Fruit fly (Drosophila melanogaster) whole organism, embryonic: ENCODE data around the gene beta4GalT7.

Experiments
- Abd-B ChIP-seq: fragments of 200-800 bp; sonication (Bioruptor generic); optimal IDR thresholded peaks from 2 replicates; lab custom pipeline; 2018; ENCODE audit warnings: missing biosample characterization, mild to moderate bottlenecking, missing genetic modification characterization, moderate library complexity
- CG10321 ChIP-seq: fragments of 200-800 bp; sonication (Bioruptor generic); IDR thresholded peaks from 2 replicates; pipeline ENCODE4 v1.3.6; 2022; ENCODE audit warnings: missing biosample characterization, missing genetic modification characterization
- CG10431 ChIP-seq: fragments of 200-800 bp; sonication (Bioruptor generic); optimal IDR thresholded peaks from 3 replicates; lab custom pipeline; 2018; ENCODE audit warnings: missing biosample characterization, mild to moderate bottlenecking, missing genetic modification characterization
- CG12104 ChIP-seq: fragments of 200-800 bp; sonication (Bioruptor generic); optimal IDR thresholded peaks from 3 replicates; lab custom pipeline; 2016; ENCODE audit warnings: missing biosample characterization, missing genetic modification characterization
- CG12155 ChIP-seq: fragments of 200-800 bp; sonication (Bioruptor generic); optimal IDR thresholded peaks from 3 replicates; lab custom pipeline; 2016; ENCODE audit warnings: missing biosample characterization, missing genetic modification characterization
- CG16779 ChIP-seq: fragments of 200-800 bp; sonication (Bioruptor generic); IDR thresholded peaks from 2 replicates; pipeline ENCODE4 v1.3.6; 2022; ENCODE audit warnings: missing biosample characterization, missing genetic modification characterization
- CG16813 ChIP-seq: fragments of 200-800 bp; sonication (Bioruptor generic); IDR thresholded peaks from 3 replicates; pipeline ENCODE4 v1.3.6; 2022; ENCODE audit warnings: missing biosample characterization, missing genetic modification characterization; ENCODE audit not compliant: partially characterized antibody
- CG17359 ChIP-seq: fragments of 200-800 bp; sonication (Bioruptor generic); optimal IDR thresholded peaks from 3 replicates; lab custom pipeline; 2018; ENCODE audit warnings: missing biosample characterization, mild to moderate bottlenecking, missing genetic modification characterization, moderate library complexity
- CG17568 ChIP-seq: fragments of 200-800 bp; sonication (Bioruptor generic); optimal IDR thresholded peaks from 2 replicates; lab custom pipeline; 2018; ENCODE audit warnings: missing biosample characterization, mild to moderate bottlenecking, missing genetic modification characterization, moderate library complexity
- CG18619 ChIP-seq: fragments of 200-800 bp; sonication (Bioruptor generic); optimal IDR thresholded peaks from 3 replicates; lab custom pipeline; 2017; ENCODE audit warnings: missing biosample characterization, mild to moderate bottlenecking, missing genetic modification characterization
- CG2712 ChIP-seq: fragments of 200-800 bp; optimal IDR thresholded peaks from 3 replicates; lab custom pipeline; 2019; ENCODE audit warnings: missing biosample characterization, mild to moderate bottlenecking, missing genetic modification characterization, moderate library complexity
- CG31441 ChIP-seq: fragments of 200-800 bp; sonication (Bioruptor generic); IDR thresholded peaks from 2 replicates; pipeline ENCODE4 v1.3.6; 2022; ENCODE audit warnings: missing biosample characterization, missing genetic modification characterization
- CG34224 ChIP-seq: fragments of 200-800 bp; sonication (Bioruptor generic); IDR thresholded peaks from 3 replicates; pipeline ENCODE4 v1.3.6; 2022; ENCODE audit warnings: missing biosample characterization, missing genetic modification characterization; ENCODE audit not compliant: partially characterized antibody
- CG7271 ChIP-seq: fragments of 200-800 bp; sonication (Bioruptor generic); optimal IDR thresholded peaks from 2 replicates; lab custom pipeline; 2018; ENCODE audit warnings: missing biosample characterization, mild to moderate bottlenecking, missing genetic modification characterization, moderate library complexity
- CG7556 ChIP-seq: fragments of 200-800 bp; sonication (Bioruptor generic); optimal IDR thresholded peaks from 2 replicates; lab custom pipeline; 2017; ENCODE audit warnings: missing biosample characterization, mild to moderate bottlenecking, missing genetic modification characterization
- CTCF ChIP-seq: fragments of 200-800 bp; sonication (Bioruptor generic); optimal IDR thresholded peaks from 2 replicates; lab custom pipeline; 2017; ENCODE audit warnings: missing biosample characterization, mild to moderate bottlenecking, missing genetic modification characterization, moderate library complexity
- Camta ChIP-seq: fragments of 200-800 bp; sonication (Bioruptor generic); optimal IDR thresholded peaks from 2 replicates; lab custom pipeline; 2016; ENCODE audit warnings: missing biosample characterization, missing genetic modification characterization
- CrebB ChIP-seq: fragments of 200-800 bp; sonication (Bioruptor generic); optimal IDR thresholded peaks from 3 replicates; lab custom pipeline; 2018; ENCODE audit warnings: missing biosample characterization, mild to moderate bottlenecking, missing genetic modification characterization
- Dip2 ChIP-seq: fragments of 200-800 bp; sonication (Bioruptor generic); IDR thresholded peaks from 2 replicates; pipeline ENCODE4 v1.3.6; 2022; ENCODE audit warnings: missing biosample characterization, missing genetic modification characterization
- Ets65A ChIP-seq: fragments of 200-800 bp; sonication (Bioruptor generic); peaks from one replicate; lab custom pipeline; 2016; ENCODE audit warnings: missing biosample characterization, missing genetic modification characterization
- GATAe ChIP-seq: fragments of 200-800 bp; sonication (Bioruptor generic); conservative IDR thresholded peaks from 2 replicates; pipeline ENCODE4 v1.3.6; 2022; ENCODE audit warnings: missing biosample characterization, missing genetic modification characterization
- Hey ChIP-seq: fragments of 200-800 bp; sonication (Bioruptor generic); optimal IDR thresholded peaks from 3 replicates; lab custom pipeline; 2018; ENCODE audit warnings: missing biosample characterization, mild to moderate bottlenecking, missing genetic modification characterization
- Hmr ChIP-seq: fragments of 200-800 bp; sonication (Bioruptor generic); optimal IDR thresholded peaks from 3 replicates; lab custom pipeline; 2017; ENCODE audit warnings: mild to moderate bottlenecking, missing biosample characterization, missing genetic modification reagents, missing genetic modification characterization
- Hr3 ChIP-seq: fragments of 200-800 bp; sonication (Bioruptor generic); optimal IDR thresholded peaks from 3 replicates; lab custom pipeline; 2016; ENCODE audit warnings: missing biosample characterization, missing genetic modification characterization
- Hr78 ChIP-seq, 2 experiments: fragments of 200-800 bp in 1 of 2; fragments of >200 bp in 1 of 2; sonication (Bioruptor generic) in 1 of 2; optimal IDR thresholded peaks; 2 replicates each; lab custom pipeline; 2017 to 2019; ENCODE audit warnings: missing biosample characterization in 2 of 2, missing genetic modification characterization in 2 of 2, mild to moderate bottlenecking in 1 of 2, moderate library complexity in 1 of 2
- Jarid2 ChIP-seq: fragments of 200-800 bp; sonication (Bioruptor generic); optimal IDR thresholded peaks from 3 replicates; lab custom pipeline; 2017; ENCODE audit warnings: mild to moderate bottlenecking, missing biosample characterization, missing genetic modification reagents, missing genetic modification characterization
- NC2α ChIP-seq: fragments of 200-800 bp; sonication (Bioruptor generic); optimal IDR thresholded peaks from 2 replicates; lab custom pipeline; 2016; ENCODE audit warnings: missing biosample characterization, missing genetic modification characterization
- Optix ChIP-seq: fragments of 200-800 bp; sonication (Bioruptor generic); IDR thresholded peaks from 3 replicates; pipeline ENCODE4 v1.3.6; 2022; ENCODE audit warnings: missing biosample characterization, missing genetic modification characterization
- Ravus ChIP-seq: fragments of 200-800 bp; sonication (Bioruptor generic); IDR thresholded peaks from 2 replicates; pipeline ENCODE4 v1.3.6; 2022; ENCODE audit warnings: missing biosample characterization, missing genetic modification characterization
- Xbp1 ChIP-seq: fragments of 200-800 bp; sonication (Bioruptor generic); optimal IDR thresholded peaks from 3 replicates; lab custom pipeline; 2016; ENCODE audit warnings: missing biosample characterization, mild to moderate bottlenecking, missing genetic modification characterization
- ab ChIP-seq: fragments of 200-800 bp; sonication (Bioruptor generic); optimal IDR thresholded peaks from 2 replicates; lab custom pipeline; 2016; ENCODE audit warnings: missing biosample characterization, missing genetic modification characterization
- az2 ChIP-seq: fragments of 200-800 bp; sonication (Bioruptor generic); optimal IDR thresholded peaks from 3 replicates; lab custom pipeline; 2016; ENCODE audit warnings: missing biosample characterization, missing genetic modification characterization
- bab2 ChIP-seq: fragments of 200-800 bp; sonication (Bioruptor generic); optimal IDR thresholded peaks from 2 replicates; lab custom pipeline; 2016; ENCODE audit warnings: missing biosample characterization, missing genetic modification characterization
- bigmax ChIP-seq: fragments of 200-800 bp; sonication (Bioruptor generic); optimal IDR thresholded peaks from 2 replicates; lab custom pipeline; 2018; ENCODE audit warnings: missing biosample characterization, mild to moderate bottlenecking, missing genetic modification characterization
- dati ChIP-seq: fragments of 200-800 bp; sonication (Bioruptor generic); IDR thresholded peaks from 2 replicates; pipeline ENCODE4 v1.3.6; 2022; ENCODE audit warnings: missing biosample characterization, missing genetic modification characterization
- esg ChIP-seq: fragments of 200-800 bp; sonication (Bioruptor generic); conservative IDR thresholded peaks from 2 replicates; pipeline ENCODE4 v1.3.6; 2022; ENCODE audit warnings: missing biosample characterization, missing genetic modification characterization
- eve ChIP-seq, 2 experiments: fragments of >200 bp; optimal IDR thresholded peaks; 2 replicates each; lab custom pipeline; 2017; ENCODE audit warnings: missing biosample characterization in 2 of 2, missing genetic modification characterization in 2 of 2
- fd96Cb ChIP-seq: fragments of 200-800 bp; sonication (Bioruptor generic); optimal IDR thresholded peaks from 2 replicates; lab custom pipeline; 2018; ENCODE audit warnings: missing biosample characterization, mild to moderate bottlenecking, missing genetic modification characterization, moderate library complexity
- fru ChIP-seq: fragments of >200 bp; optimal IDR thresholded peaks from 2 replicates; lab custom pipeline; 2017
- kay ChIP-seq: fragments of 200-800 bp; sonication (Bioruptor generic); optimal IDR thresholded peaks from 2 replicates; lab custom pipeline; 2016; ENCODE audit warnings: missing biosample characterization, missing genetic modification characterization
- luna ChIP-seq: fragments of 200-800 bp; sonication (Bioruptor generic); optimal IDR thresholded peaks from 2 replicates; lab custom pipeline; 2016; ENCODE audit warnings: missing biosample characterization, missing genetic modification characterization
- onecut ChIP-seq: fragments of 200-800 bp; sonication (Bioruptor generic); IDR thresholded peaks from 2 replicates; pipeline ENCODE4 v1.3.6; 2022; ENCODE audit warnings: missing biosample characterization, missing genetic modification characterization
- otp ChIP-seq: fragments of 200-800 bp; sonication (Bioruptor generic); IDR thresholded peaks from 3 replicates; pipeline ENCODE4, ENCODE4 v1.3.6; 2022; ENCODE audit warnings: missing biosample characterization, missing genetic modification characterization
- slbo ChIP-seq: fragments of 200-800 bp; sonication (Bioruptor generic); IDR thresholded peaks from 2 replicates; pipeline ENCODE4 v1.3.6; 2022; ENCODE audit warnings: missing biosample characterization, missing genetic modification characterization
- sug ChIP-seq: fragments of 200-800 bp; optimal IDR thresholded peaks from 2 replicates; lab custom pipeline; 2019; ENCODE audit warnings: missing biosample characterization, mild to moderate bottlenecking, missing genetic modification characterization, moderate library complexity
- tgo ChIP-seq: fragments of 200-800 bp; sonication (Bioruptor generic); IDR thresholded peaks from 3 replicates; pipeline ENCODE4 v1.3.6; 2022; ENCODE audit warnings: missing biosample characterization, missing genetic modification characterization
- toy ChIP-seq: fragments of 200-800 bp; sonication (Bioruptor generic); IDR thresholded peaks from 2 replicates; pipeline ENCODE4 v1.3.6; 2022; ENCODE audit warnings: missing biosample characterization, missing genetic modification characterization
- unpg ChIP-seq: fragments of 200-800 bp; sonication (Bioruptor generic); optimal IDR thresholded peaks from 3 replicates; lab custom pipeline; 2018; ENCODE audit warnings: missing biosample characterization, mild to moderate bottlenecking, missing genetic modification characterization, moderate library complexity

The beta4GalT7 gene

DNA sequence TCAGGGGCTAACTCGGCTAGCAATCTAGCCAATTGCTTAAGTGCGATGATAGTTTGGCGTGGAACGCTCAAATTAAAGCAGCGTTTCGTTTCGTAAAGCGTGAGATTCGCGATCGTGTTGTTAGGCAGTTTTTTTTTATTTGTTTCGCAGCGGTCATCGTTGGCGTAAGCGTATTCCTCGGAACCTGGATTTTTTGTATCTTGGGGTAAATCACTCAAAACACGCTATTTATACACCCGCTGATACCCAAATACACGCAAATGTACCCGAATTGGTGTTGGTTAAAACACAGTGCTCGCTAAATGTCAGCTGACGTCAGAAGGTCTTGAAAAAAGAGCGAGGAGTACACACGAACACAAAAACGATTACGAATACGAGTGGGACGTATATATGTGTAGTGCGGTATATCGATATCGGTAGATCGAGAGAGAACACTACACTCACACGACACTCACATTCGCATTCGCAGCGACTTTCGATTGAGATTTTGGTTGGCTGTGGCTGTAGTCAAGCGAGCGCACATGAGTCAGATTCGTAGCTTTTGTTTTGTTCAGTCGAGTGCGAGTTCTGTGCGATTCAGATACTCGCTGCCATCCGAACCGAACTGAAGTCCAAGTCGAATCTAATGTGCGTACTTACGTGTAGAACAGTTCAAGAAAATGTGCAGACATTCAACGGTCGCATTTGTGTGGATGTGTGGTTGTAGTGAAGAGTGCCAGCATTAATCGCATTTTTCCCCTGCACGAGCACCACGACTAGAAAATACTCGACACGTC lies 26.9 kb downstream of the beta4GalT7 start (continued):
- peak; percentile 13 for TF ChIP-seq CG17359 (tag; lab: Kevin White, UChicago)
- TF ChIP-seq CG7271: peak; percentile 55
- TF ChIP-seq CG10321 (GFP tag; lab: Robert Waterston, UW): no peak
- no peak for TF ChIP-seq CG7556

DNA sequence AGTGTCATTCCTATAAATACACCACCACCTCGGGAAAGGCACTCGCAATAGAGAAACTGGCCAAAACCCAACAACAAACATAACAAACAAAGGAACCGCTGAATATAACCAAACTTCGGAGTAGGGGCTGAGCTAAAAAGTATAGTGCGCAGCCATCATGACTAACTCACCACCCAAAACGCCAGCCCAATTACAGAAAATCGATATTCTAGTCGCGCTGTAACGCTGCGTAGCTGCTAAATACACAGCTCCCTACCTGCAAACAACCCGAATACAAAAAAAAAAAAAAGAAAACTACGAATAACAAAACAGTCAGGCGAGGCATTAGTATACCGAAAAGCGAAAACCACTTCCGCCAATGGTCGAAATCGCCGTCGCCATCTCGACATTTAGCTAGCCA lies 27.6 kb downstream of the beta4GalT7 start:
- peak; percentile 55 for TF ChIP-seq Ets65A (GFP tag; lab: Kevin White, UChicago)
- no peak for TF ChIP-seq CG2712 (tag; lab: Kevin White, UChicago)
- no peak for TF ChIP-seq esg (GFP tag; lab: Robert Waterston, UW)
- TF ChIP-seq Hr3: no peak
- peak; percentile 96 for TF ChIP-seq onecut (GFP tag; lab: Robert Waterston, UW)
- TF ChIP-seq CG18619 (GFP tag; lab: Kevin White, UChicago): no peak
- no peak for TF ChIP-seq CG17568 (GFP tag; lab: Kevin White, UChicago)
- peak; percentile 10 for TF ChIP-seq CG10431 (GFP tag; lab: Kevin White, UChicago)
- TF ChIP-seq bigmax: peak; percentile 39
- TF ChIP-seq eve (GFP tag; optimal IDR thresholded peaks at IDR 0.05; lab: Kevin White, UChicago): peak in 1 of 2 experiments; percentile 87
- TF ChIP-seq ab (GFP tag; lab: Kevin White, UChicago): peak; percentile 4
- TF ChIP-seq CG31441 (GFP tag; lab: Robert Waterston, UW): no peak
- no peak for TF ChIP-seq CTCF
- no peak for TF ChIP-seq CG16779 (GFP tag; lab: Robert Waterston, UW)
- TF ChIP-seq Dip2 (GFP tag; lab: Robert Waterston, UW): no peak
- TF ChIP-seq CG12104 (GFP tag; lab: Kevin White, UChicago): no peak

- no peak for TF ChIP-seq dati (GFP tag; lab: Robert Waterston, UW)
- no peak for TF ChIP-seq CG16813 (GFP tag; lab: Robert Waterston, UW)
- peak; percentile 51; the same call in 1 of the 2 replicates for TF ChIP-seq slbo (GFP tag; lab: Robert Waterston, UW)
- TF ChIP-seq otp: no peak
- no peak for TF ChIP-seq Optix
- TF ChIP-seq fd96Cb: no peak
- TF ChIP-seq NC2α (GFP tag; lab: Kevin White, UChicago): no peak
- no peak for TF ChIP-seq CG12155 (GFP tag; lab: Kevin White, UChicago)
- no peak for TF ChIP-seq Hr78 (GFP tag; optimal IDR thresholded peaks at IDR 0.05; lab: Kevin White, UChicago)
- no peak for TF ChIP-seq Jarid2 (GFP tag; lab: Kevin White, UChicago)
- no peak for TF ChIP-seq Xbp1 (GFP tag; lab: Kevin White, UChicago)
- no peak for TF ChIP-seq tgo (GFP tag; lab: Robert Waterston, UW)
- no peak for TF ChIP-seq az2 (GFP tag; lab: Kevin White, UChicago)
- peak; percentile 43 for TF ChIP-seq Hmr (GFP tag; lab: Kevin White, UChicago)
- TF ChIP-seq Ravus: no peak
- TF ChIP-seq CrebB (tag; lab: Kevin White, UChicago): no peak
- TF ChIP-seq luna (GFP tag; lab: Kevin White, UChicago): no peak
- no peak for TF ChIP-seq CG34224 (GFP tag; lab: Robert Waterston, UW)
- peak; percentile 50 for TF ChIP-seq Hey (tag; lab: Kevin White, UChicago)
- TF ChIP-seq Camta: no peak
- no peak for TF ChIP-seq fru (lab: Kevin White, UChicago)
- TF ChIP-seq Abd-B: no peak
- no peak for TF ChIP-seq GATAe (GFP tag; lab: Robert Waterston, UW)
- TF ChIP-seq CG12104 (GFP tag; lab: Kevin White, UChicago): no peak
- TF ChIP-seq bab2: no peak
- TF ChIP-seq sug: peak; percentile 3
- TF ChIP-seq kay (GFP tag; lab: Kevin White, UChicago): no peak
- no peak for TF ChIP-seq toy (GFP tag; lab: Robert Waterston, UW)
- no peak for TF ChIP-seq unpg
Observed at dm6 chr3R:25051441-25052097, 28.5 kb downstream of the beta4GalT7 start.
